Worm (Caenorhabditis elegans) whole organism, L4/young adult: ENCODE results near the gene idpp-8.

Source experiments
- W03F9.2 ChIP-seq: fragments of 150-350 bp; optimal IDR thresholded peaks from 2 replicates; lab custom pipeline; 2014; ENCODE audit warnings: missing biosample characterization, missing genetic modification characterization
- dao-5 ChIP-seq: sonication (generic microtip); optimal IDR thresholded peaks from 2 replicates; lab custom pipeline; 2016; ENCODE audit warnings: missing genotype, missing genetic modification characterization, moderate library complexity, missing compliant biosample characterization
- him-1 ChIP-seq: sonication (generic microtip); optimal IDR thresholded peaks from 2 replicates; lab custom pipeline; 2016; ENCODE audit warnings: missing genotype, missing genetic modification reagents, missing genetic modification characterization, missing compliant biosample characterization

- TF ChIP-seq him-1, result no peak
- TF ChIP-seq dao-5 (tag; lab: Kevin White, UChicago), result no peak
- TF ChIP-seq W03F9.2 (tag; lab: Kevin White, UChicago), result no peak
Measured at ce11 chrII:10284991-10285390, 30.4 kb upstream of the idpp-8 start.
